Worm (Caenorhabditis elegans): Measurements from ENCODE around the gene F13E9.16.

F13E9.16 gene

DNA sequence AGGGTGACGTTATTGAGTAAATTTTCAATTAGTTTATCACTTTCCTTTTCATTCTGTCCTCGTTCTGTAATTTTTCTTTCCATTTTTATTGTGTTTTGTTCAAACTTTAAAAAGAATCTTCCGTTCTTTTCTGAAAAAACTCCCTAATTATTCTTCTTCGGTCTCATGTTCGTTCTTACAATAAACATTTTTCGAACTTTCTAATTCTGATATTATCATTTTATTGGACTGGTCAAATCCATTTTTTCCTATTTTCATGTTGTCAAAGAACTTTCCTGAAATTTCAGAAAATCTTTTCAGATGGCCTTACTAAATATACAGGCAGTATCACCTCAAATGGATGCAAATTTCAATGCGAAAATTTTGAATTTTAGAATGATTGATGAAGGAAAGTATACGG lies 23.2 kb downstream of the F13E9.16 start, which contains the start of gene nish-1:
Gene nish-1 (plus strand): TSS at position 301 of the 400 bp plus-strand sequence.
- TF ChIP-seq mdl-1 (tag; optimal IDR thresholded peaks at IDR 0.05) (no peak), ZK546.5 (tag; optimal IDR thresholded peaks at IDR 0.05) (no peak)

- no peak for TF ChIP-seq ZK546.5 (tag; optimal IDR thresholded peaks at IDR 0.05)
- no peak for TF ChIP-seq skn-1 (tag; optimal IDR thresholded peaks at IDR 0.05)
- peak; percentile 16 for TF ChIP-seq ceh-28 (tag; optimal IDR thresholded peaks at IDR 0.05)
These were observed 26.1 kb downstream of the F13E9.16 start, which contains the start of gene rbm-22 for ce11 chrIV:10861102-10861501. Gene rbm-22 (plus strand): TSS chrIV:10861402.

DNA sequence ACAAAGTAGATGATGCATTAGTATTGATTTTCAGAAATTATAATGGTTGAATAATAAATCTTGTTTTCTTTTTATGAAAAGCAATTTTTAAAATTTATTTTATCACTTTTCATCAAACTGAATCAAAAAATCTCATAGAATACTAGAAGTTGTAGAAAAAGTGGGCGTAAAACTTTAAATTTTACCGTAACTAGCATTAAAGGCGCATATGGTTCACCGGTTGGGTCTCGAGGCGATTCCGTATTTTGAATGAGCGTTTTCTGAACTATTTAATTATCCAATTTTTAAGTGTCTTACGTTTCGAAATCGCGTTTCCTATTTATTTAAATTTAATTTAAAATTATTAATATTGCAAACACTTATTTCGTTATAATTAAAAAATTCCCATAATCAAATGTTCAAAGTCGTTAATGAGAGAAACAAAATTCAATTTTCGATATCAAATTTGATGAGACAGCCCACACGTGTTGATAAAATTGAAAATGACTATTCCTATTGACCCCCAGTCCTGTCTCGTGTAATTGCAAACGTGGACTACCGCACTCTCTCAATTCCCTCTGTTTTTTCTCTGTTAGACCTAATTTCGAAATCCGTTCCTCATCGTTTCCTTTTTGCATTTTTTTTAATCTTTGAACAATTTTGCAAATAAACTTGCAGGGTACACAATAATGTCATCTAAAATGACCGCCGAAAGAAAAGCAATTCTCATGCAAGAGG lies 28.7 kb downstream of the F13E9.16 start, which contains the start of the genes T11G6.2 and hars-1:
Gene T11G6.2 (minus strand): TSS at position 197 of the 717 bp plus-strand sequence.
Gene hars-1 (plus strand): TSS at position 658 of the 717 bp plus-strand sequence.
- peak; percentile 3 for TF ChIP-seq mdl-1 (tag; optimal IDR thresholded peaks at IDR 0.05)
- no peak for TF ChIP-seq nhr-77 (tag; optimal IDR thresholded peaks at IDR 0.05)
- no peak for TF ChIP-seq R02D3.7 (tag; optimal IDR thresholded peaks at IDR 0.05)
- TF ChIP-seq sea-2 (GFP tag; optimal IDR thresholded peaks at IDR 0.05): no peak
- peak; percentile 33 for TF ChIP-seq lin-39 (tag; optimal IDR thresholded peaks at IDR 0.05)
- peak; percentile 37 for TF ChIP-seq nhr-23 (tag; optimal IDR thresholded peaks at IDR 0.05)
- no peak for TF ChIP-seq ceh-82 (tag; optimal IDR thresholded peaks at IDR 0.05)
- TF ChIP-seq snpc-4 (tag; optimal IDR thresholded peaks at IDR 0.05): peak; percentile 33
- TF ChIP-seq ceh-9 (tag; optimal IDR thresholded peaks at IDR 0.05): no peak
- no peak for TF ChIP-seq fkh-2 (tag; optimal IDR thresholded peaks at IDR 0.05)
- TF ChIP-seq lsy-12 (tag; optimal IDR thresholded peaks at IDR 0.05): no peak
- TF ChIP-seq unc-62 (GFP tag; optimal IDR thresholded peaks at IDR 0.05): no peak
- TF ChIP-seq elt-2 (tag; optimal IDR thresholded peaks at IDR 0.05): peak; percentile 73
- no peak for TF ChIP-seq jun-1 (tag; optimal IDR thresholded peaks at IDR 0.05)
- TF ChIP-seq nhr-43 (tag; optimal IDR thresholded peaks at IDR 0.05; ENCODE audit: poor library complexity, severe bottlenecking): no peak
- TF ChIP-seq skn-1 (tag; optimal IDR thresholded peaks at IDR 0.05): no peak
- no peak for TF ChIP-seq ceh-16 (tag; optimal IDR thresholded peaks at IDR 0.05)
- no peak for TF ChIP-seq tbx-2 (tag; optimal IDR thresholded peaks at IDR 0.05)
- TF ChIP-seq egl-5 (tag; optimal IDR thresholded peaks at IDR 0.05): no peak
- TF ChIP-seq fkh-10 (GFP tag; optimal IDR thresholded peaks at IDR 0.05): no peak
- TF ChIP-seq ztf-4 (tag; optimal IDR thresholded peaks at IDR 0.05): no peak
- no peak for TF ChIP-seq aly-2 (tag; optimal IDR thresholded peaks at IDR 0.05)
- TF ChIP-seq nhr-25 (tag; optimal IDR thresholded peaks at IDR 0.05): peak; percentile 9
- no peak for TF ChIP-seq ceh-28 (tag; optimal IDR thresholded peaks at IDR 0.05)
- TF ChIP-seq lin-15B (tag; optimal IDR thresholded peaks at IDR 0.05): peak; percentile 42
- no peak for TF ChIP-seq ztf-11 (tag; optimal IDR thresholded peaks at IDR 0.05)
- no peak for TF ChIP-seq zag-1 (tag; optimal IDR thresholded peaks at IDR 0.05)
- TF ChIP-seq hmg-11 (tag; optimal IDR thresholded peaks at IDR 0.05): peak; percentile 29
- TF ChIP-seq nhr-28 (tag; optimal IDR thresholded peaks at IDR 0.05): no peak
- no peak for TF ChIP-seq elt-3 (tag; optimal IDR thresholded peaks at IDR 0.05)
- no peak for TF ChIP-seq egl-27 (tag; optimal IDR thresholded peaks at IDR 0.05)
- no peak for TF ChIP-seq elt-1 (tag; optimal IDR thresholded peaks at IDR 0.05)
- TF ChIP-seq pha-4 (tag; optimal IDR thresholded peaks at IDR 0.05): peak; percentile 45
- TF ChIP-seq nfya-1 (tag; optimal IDR thresholded peaks at IDR 0.05; ENCODE audit: insufficient read depth): peak; percentile 39
- TF ChIP-seq ama-1 (optimal IDR thresholded peaks at IDR 0.05): no peak
- TF ChIP-seq daf-12 (tag; optimal IDR thresholded peaks at IDR 0.05): no peak
- TF ChIP-seq pqm-1 (tag; optimal IDR thresholded peaks at IDR 0.05): peak; percentile 80
- TF ChIP-seq fos-1 (tag; optimal IDR thresholded peaks at IDR 0.05): no peak
- no peak for TF ChIP-seq nhr-12 (tag; optimal IDR thresholded peaks at IDR 0.05)
- no peak for TF ChIP-seq nhr-237 (tag; optimal IDR thresholded peaks at IDR 0.05)
- no peak for TF ChIP-seq mml-1 (tag; optimal IDR thresholded peaks at IDR 0.05)
- no peak for TF ChIP-seq unc-39 (tag; optimal IDR thresholded peaks at IDR 0.05)

Data from whole organism, L3 larva.